Fruit fly (Drosophila melanogaster): Measurements from ENCODE around the gene Tak1.

The Tak1 gene

DNA sequence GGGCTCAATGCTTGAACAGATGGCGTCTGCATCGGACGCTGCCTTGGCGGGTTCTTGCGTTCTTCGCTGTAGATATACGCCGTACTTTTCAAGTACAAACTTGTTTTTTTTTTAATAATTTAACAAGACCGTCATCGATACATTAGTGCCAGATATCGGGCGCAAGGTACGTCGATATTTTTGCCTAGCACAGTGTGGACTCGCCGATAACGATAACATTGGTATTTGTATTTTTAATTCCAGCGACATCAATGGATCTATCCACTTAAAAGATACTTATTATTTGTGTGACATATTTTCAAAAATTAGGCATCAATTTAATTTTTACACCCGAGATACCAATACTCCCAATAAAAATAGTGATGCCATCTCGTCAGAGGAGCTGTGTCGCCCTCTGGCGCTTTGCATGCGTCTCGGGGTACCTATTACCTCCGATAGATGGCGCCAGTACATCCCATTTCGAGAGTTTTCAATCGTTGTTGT, at the start of gene Tak1 (continued):
- no peak for TF ChIP-seq CG6689 (GFP tag; IDR thresholded peaks at IDR 0.05)
- TF ChIP-seq C15 (GFP tag; IDR thresholded peaks at IDR 0.05): no peak
- TF ChIP-seq org-1 (GFP tag; optimal IDR thresholded peaks at IDR 0.05): peak; percentile 4
- TF ChIP-seq gcm2 (GFP tag; optimal IDR thresholded peaks at IDR 0.05): no peak
- peak; percentile 71 for TF ChIP-seq lilli (GFP tag; optimal IDR thresholded peaks at IDR 0.05)
- peak; percentile 53; the same call in 1 of the 2 replicates for TF ChIP-seq CG10366 (GFP tag; IDR thresholded peaks at IDR 0.05)
- TF ChIP-seq CG2116 (GFP tag; optimal IDR thresholded peaks at IDR 0.05): peak; percentile 90
- TF ChIP-seq pfk (GFP tag; optimal IDR thresholded peaks at IDR 0.05): no peak
- TF ChIP-seq dati (GFP tag; IDR thresholded peaks at IDR 0.05): no peak
- peak; percentile 59 for TF ChIP-seq maf-S (GFP tag; optimal IDR thresholded peaks at IDR 0.05)
- TF ChIP-seq aop (GFP tag; IDR thresholded peaks at IDR 0.05): no peak
- TF ChIP-seq CG10462 (GFP tag; optimal IDR thresholded peaks at IDR 0.05): peak; percentile 7
- no peak for TF ChIP-seq bigmax (GFP tag; optimal IDR thresholded peaks at IDR 0.05)
- TF ChIP-seq al (GFP tag; IDR thresholded peaks at IDR 0.05): no peak; the same call in 1 of the 2 replicates
- peak; percentile 48 for TF ChIP-seq CG18262 (tag; optimal IDR thresholded peaks at IDR 0.05)
- TF ChIP-seq Bdp1 (GFP tag; optimal IDR thresholded peaks at IDR 0.05): peak; percentile 23
- peak; percentile 68 for TF ChIP-seq CG9817 (tag; optimal IDR thresholded peaks at IDR 0.05)
- no peak for TF ChIP-seq CG10565 (GFP tag; optimal IDR thresholded peaks at IDR 0.05)
- TF ChIP-seq gt (GFP tag; IDR thresholded peaks at IDR 0.05): no peak
- no peak for TF ChIP-seq CG4854 (GFP tag; optimal IDR thresholded peaks at IDR 0.05)
- TF ChIP-seq Mad (GFP tag; optimal IDR thresholded peaks at IDR 0.05): no peak
- no peak for TF ChIP-seq CG15073 (GFP tag; optimal IDR thresholded peaks at IDR 0.05)
- no peak for TF ChIP-seq CG3995 (GFP tag; optimal IDR thresholded peaks at IDR 0.05)
- peak; percentile 30 for TF ChIP-seq CG12155 (GFP tag; optimal IDR thresholded peaks at IDR 0.05)
- TF ChIP-seq fd3F (GFP tag; optimal IDR thresholded peaks at IDR 0.05): peak; percentile 3
- TF ChIP-seq MESR4 (GFP tag; optimal IDR thresholded peaks at IDR 0.05): peak; percentile 80
- TF ChIP-seq CG9727 (GFP tag; optimal IDR thresholded peaks at IDR 0.05): peak; percentile 46
- TF ChIP-seq jing (GFP tag; optimal IDR thresholded peaks at IDR 0.05): peak; percentile 26
- TF ChIP-seq CG4730 (GFP tag; IDR thresholded peaks at IDR 0.05): no peak
- peak; percentile 54 for TF ChIP-seq CG12769 (tag; optimal IDR thresholded peaks at IDR 0.05)
- TF ChIP-seq Poxn (GFP tag; IDR thresholded peaks at IDR 0.05): no peak
- no peak for TF ChIP-seq CHES-1-like (GFP tag; optimal IDR thresholded peaks at IDR 0.05)
- no peak for TF ChIP-seq Atf6 (GFP tag; IDR thresholded peaks at IDR 0.05)
- TF ChIP-seq CG8089 (GFP tag; optimal IDR thresholded peaks at IDR 0.05): peak; percentile 61
- TF ChIP-seq CG15696 (tag; optimal IDR thresholded peaks at IDR 0.05): peak; percentile 56
- peak; percentile 43 for TF ChIP-seq PHDP (tag; optimal IDR thresholded peaks at IDR 0.05)
- peak; percentile 87 for TF ChIP-seq NFAT (GFP tag; IDR thresholded peaks at IDR 0.05)
- peak; percentile 60 for TF ChIP-seq mam (GFP tag; optimal IDR thresholded peaks at IDR 0.05)
- TF ChIP-seq CG11456 (GFP tag; IDR thresholded peaks at IDR 0.05): peak; percentile 89
- TF ChIP-seq Ets65A (GFP tag): peak; percentile 93
- no peak for TF ChIP-seq CG3407 (GFP tag; optimal IDR thresholded peaks at IDR 0.05)
- TF ChIP-seq CG16863 (GFP tag; optimal IDR thresholded peaks at IDR 0.05): peak; percentile 55
- TF ChIP-seq CG10267 (tag; optimal IDR thresholded peaks at IDR 0.05): peak; percentile 54
- TF ChIP-seq grn (GFP tag; optimal IDR thresholded peaks at IDR 0.05): no peak
- TF ChIP-seq dimm (GFP tag; IDR thresholded peaks at IDR 0.05): no peak
- peak; percentile 65 for TF ChIP-seq Atf-2 (GFP tag; optimal IDR thresholded peaks at IDR 0.05)
- no peak for TF ChIP-seq Hand (GFP tag; optimal IDR thresholded peaks at IDR 0.05)
- TF ChIP-seq nmo (GFP tag; optimal IDR thresholded peaks at IDR 0.05): peak; percentile 48
- no peak for TF ChIP-seq wor (GFP tag; IDR thresholded peaks at IDR 0.05)
- TF ChIP-seq CG14441 (GFP tag; IDR thresholded peaks at IDR 0.05): peak; percentile 60; the same call in 1 of the 2 replicates
- TF ChIP-seq CG7963 (GFP tag; IDR thresholded peaks at IDR 0.05; ENCODE audit: partially characterized antibody): peak; percentile 79
- no peak for TF ChIP-seq salm (tag; optimal IDR thresholded peaks at IDR 0.05)
